Worm (Caenorhabditis elegans) whole organism, young adult: ENCODE measurements around the gene R05A10.1.

Experiments
- F55B11.4 ChIP-seq: sonication (generic microtip); optimal IDR thresholded peaks from 2 replicates; lab custom pipeline; 2016; ENCODE audit warnings: missing compliant biosample characterization, missing genetic modification characterization, borderline replicate concordance; ENCODE audit not compliant: insufficient read depth
- let-526 ChIP-seq: fragments of 200-800 bp; sonication (Bioruptor generic); IDR thresholded peaks from 2 replicates; pipeline ENCODE4 v1.3.6; 2022; ENCODE audit warnings: missing genetic modification reagents, missing genetic modification characterization, missing compliant biosample characterization
- nfyb-1 ChIP-seq: fragments of 200-800 bp; sonication (Bioruptor generic); IDR thresholded peaks from 2 replicates; pipeline ENCODE4 v1.3.6; 2022; ENCODE audit warnings: missing genetic modification reagents, missing genetic modification characterization, missing compliant biosample characterization
- snpc-4 ChIP-seq, 5 experiments: fragments of 150-350 bp in 1 of 5; sonication (generic microtip) in 4 of 5; optimal IDR thresholded peaks; 2 replicates each; lab custom pipeline; 2014 to 2018; ENCODE audit warnings: missing genetic modification characterization in 5 of 5, missing biosample characterization in 3 of 5, antibody characterized with exemption in 2 of 5, mild to moderate bottlenecking in 2 of 5, missing compliant biosample characterization in 2 of 5, missing genotype in 2 of 5, moderate library complexity in 2 of 5, missing genetic modification reagents in 1 of 5

DNA sequence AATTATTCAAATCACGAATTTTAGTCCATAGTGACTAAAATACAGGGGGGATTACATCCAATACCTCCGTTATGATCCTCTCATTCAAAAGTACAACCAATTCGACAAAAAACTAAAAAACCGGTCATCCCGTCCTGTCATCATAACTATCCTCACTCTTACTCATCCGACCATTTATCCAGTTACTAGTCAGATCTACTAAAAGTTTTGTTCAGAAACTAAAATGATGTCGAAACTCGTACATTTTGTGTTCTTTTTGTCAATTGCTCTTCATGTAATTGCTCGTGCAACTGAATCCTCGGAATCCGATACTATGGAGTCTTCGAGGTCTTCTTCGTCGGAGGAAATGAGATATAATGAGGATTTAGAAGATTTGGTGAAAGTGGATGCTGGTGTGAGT is 5.1 kb upstream of the R05A10.1 start, which contains the start of gene R05A10.2:
- TF ChIP-seq let-526 (GFP tag; lab: Robert Waterston, UW) (no peak), F55B11.4 (tag; lab: Kevin White, UChicago) (no peak), nfyb-1 (no peak), snpc-4 (GFP tag; optimal IDR thresholded peaks at IDR 0.05; lab: Kevin White, UChicago) (no peak), snpc-4 (tag; optimal IDR thresholded peaks at IDR 0.05; lab: Kevin White, UChicago) (no peak)
